Fruit fly (Drosophila melanogaster): ENCODE measurements around the gene Cad87A.

Cad87A gene

dm6 chr3R:11989996-11990395 lies 41.1 kb upstream of the Cad87A start:
- TF ChIP-seq mirr (GFP tag; optimal IDR thresholded peaks at IDR 0.05) (no peak), Sox100B (GFP tag; optimal IDR thresholded peaks at IDR 0.05) (no peak), oc (tag; optimal IDR thresholded peaks at IDR 0.05) (peak; percentile 29), CG17361 (GFP tag; IDR thresholded peaks at IDR 0.05) (no peak), chinmo (GFP tag; IDR thresholded peaks at IDR 0.05; ENCODE audit: partially characterized antibody) (0 out of 4 replicates have a peak, but pooled peaks have one; percentile 53)

dm6 chr3R:11989206-11989605 lies 40.3 kb upstream of the Cad87A start:
- TF ChIP-seq CG12391 (tag; optimal IDR thresholded peaks at IDR 0.05) (no peak), Med (GFP tag) (peak; percentile 77), sug (tag; optimal IDR thresholded peaks at IDR 0.05) (no peak), p53 (GFP tag; optimal IDR thresholded peaks at IDR 0.05) (no peak), Spps (tag; optimal IDR thresholded peaks at IDR 0.05) (no peak), CG3281 (GFP tag; optimal IDR thresholded peaks at IDR 0.05) (no peak), CG4424 (GFP tag; optimal IDR thresholded peaks at IDR 0.05) (no peak), CG14965 (GFP tag; optimal IDR thresholded peaks at IDR 0.05; ENCODE audit: borderline replicate concordance) (no peak), Jarid2 (GFP tag; optimal IDR thresholded peaks at IDR 0.05) (no peak), HHEX (GFP tag; optimal IDR thresholded peaks at IDR 0.05) (no peak), eve (GFP tag; optimal IDR thresholded peaks at IDR 0.05) (no peak), CG11723 (GFP tag; optimal IDR thresholded peaks at IDR 0.05) (no peak), CG17612 (GFP tag; IDR thresholded peaks at IDR 0.05) (no peak), psq (GFP tag; optimal IDR thresholded peaks at IDR 0.05) (no peak), bowl (GFP tag; IDR thresholded peaks at IDR 0.05) (no peak), CG13894 (tag; optimal IDR thresholded peaks at IDR 0.05) (no peak), CG7928 (GFP tag; optimal IDR thresholded peaks at IDR 0.05) (no peak), CG31388 (GFP tag; optimal IDR thresholded peaks at IDR 0.05) (no peak), br (optimal IDR thresholded peaks at IDR 0.05) (no peak), run (tag; optimal IDR thresholded peaks at IDR 0.05) (no peak), CG6254 (GFP tag; optimal IDR thresholded peaks at IDR 0.05) (no peak), CG6272 (GFP tag; IDR thresholded peaks at IDR 0.05) (no peak), CG6654 (GFP tag; optimal IDR thresholded peaks at IDR 0.05) (no peak), CG34422 (GFP tag; IDR thresholded peaks at IDR 0.05) (0 out of 3 replicates have a peak, but pooled peaks have one; percentile 33), CG43689 (GFP tag; IDR thresholded peaks at IDR 0.05) (no peak), CG9876 (GFP tag; optimal IDR thresholded peaks at IDR 0.05) (no peak), ind (GFP tag; optimal IDR thresholded peaks at IDR 0.05) (no peak), sens-2 (GFP tag; IDR thresholded peaks at IDR 0.05) (no peak), H15 (GFP tag; IDR thresholded peaks at IDR 0.05) (0 out of 3 replicates have a peak, but pooled peaks have one; percentile 19), Mrtf (GFP tag; IDR thresholded peaks at IDR 0.05) (no peak), CG11560 (tag; IDR thresholded peaks at IDR 0.05) (0 out of 3 replicates have a peak, but pooled peaks have one; percentile 31), Elba2 (GFP tag; optimal IDR thresholded peaks at IDR 0.05) (no peak), CG2875 (GFP tag; optimal IDR thresholded peaks at IDR 0.05) (no peak), Hey (tag; optimal IDR thresholded peaks at IDR 0.05) (no peak), Doc3 (GFP tag; IDR thresholded peaks at IDR 0.05; ENCODE audit: partially characterized antibody) (no peak), CG14667 (GFP tag; IDR thresholded peaks at IDR 0.05) (no peak), Ets65A (GFP tag) (peak; percentile 65), kah (GFP tag; optimal IDR thresholded peaks at IDR 0.05) (no peak), B-H2 (GFP tag; optimal IDR thresholded peaks at IDR 0.05) (no peak), trh (GFP tag; optimal IDR thresholded peaks at IDR 0.05) (no peak), CG3995 (GFP tag; optimal IDR thresholded peaks at IDR 0.05) (no peak), ATbp (GFP tag; optimal IDR thresholded peaks at IDR 0.05) (no peak), ewg (GFP tag; optimal IDR thresholded peaks at IDR 0.05) (no peak), sr (GFP tag; IDR thresholded peaks at IDR 0.05) (0 out of 3 replicates have a peak, but pooled peaks have one; percentile 27), Oaz (GFP tag; IDR thresholded peaks at IDR 0.05) (no peak), CG11456 (GFP tag; IDR thresholded peaks at IDR 0.05) (no peak)

All from whole organism, embryonic.